Fruit fly (Drosophila melanogaster) whole organism, prepupa: ENCODE results near the gene car.

Experiments used
- CG10631 ChIP-seq: fragments of 200-800 bp; sonication (Bioruptor generic); optimal IDR thresholded peaks from 2 replicates; lab custom pipeline; 2016; ENCODE audit warnings: missing biosample characterization, missing genetic modification characterization
- CG11762 ChIP-seq: fragments of 200-800 bp; sonication (Bioruptor generic); optimal IDR thresholded peaks from 3 replicates; lab custom pipeline; 2016; ENCODE audit warnings: missing biosample characterization, missing genetic modification characterization; ENCODE audit not compliant: insufficient read depth
- CG11902 ChIP-seq: fragments of 200-800 bp; sonication (Bioruptor generic); optimal IDR thresholded peaks from 3 replicates; lab custom pipeline; 2016; ENCODE audit warnings: missing biosample characterization, missing genetic modification characterization
- CG1621 ChIP-seq: fragments of 200-800 bp; sonication (Bioruptor generic); optimal IDR thresholded peaks from 3 replicates; lab custom pipeline; 2018; ENCODE audit warnings: missing biosample characterization, mild to moderate bottlenecking, missing genetic modification characterization
- CG16779 ChIP-seq: fragments of 200-800 bp; sonication (Bioruptor generic); optimal IDR thresholded peaks from 3 replicates; lab custom pipeline; 2017; ENCODE audit warnings: missing biosample characterization, mild to moderate bottlenecking, missing genetic modification characterization
- CG32006 ChIP-seq: fragments of 200-800 bp; sonication (Bioruptor generic); optimal IDR thresholded peaks from 3 replicates; lab custom pipeline; 2017; ENCODE audit warnings: missing biosample characterization, mild to moderate bottlenecking, missing genetic modification characterization
- CG34406 ChIP-seq: fragments of 200-800 bp; sonication (Bioruptor generic); optimal IDR thresholded peaks from 3 replicates; lab custom pipeline; 2016; ENCODE audit warnings: missing biosample characterization, missing genetic modification characterization
- CG3919 ChIP-seq: fragments of 200-800 bp; sonication (Bioruptor generic); optimal IDR thresholded peaks from 3 replicates; lab custom pipeline; 2016; ENCODE audit warnings: missing biosample characterization, missing genetic modification characterization
- CG4318 ChIP-seq: fragments of 200-800 bp; sonication (Bioruptor generic); optimal IDR thresholded peaks from 3 replicates; lab custom pipeline; 2017; ENCODE audit warnings: missing biosample characterization, mild to moderate bottlenecking, missing genetic modification characterization
- CG6792 ChIP-seq: fragments of 200-800 bp; sonication (Bioruptor generic); optimal IDR thresholded peaks from 3 replicates; lab custom pipeline; 2016; ENCODE audit warnings: missing biosample characterization, missing genetic modification characterization
- CG6808 ChIP-seq: fragments of 200-800 bp; sonication (Bioruptor generic); optimal IDR thresholded peaks from 3 replicates; lab custom pipeline; 2017; ENCODE audit warnings: missing biosample characterization, missing genetic modification characterization, mild to moderate bottlenecking, moderate library complexity, missing genetic modification reagents
- CG7368 ChIP-seq: fragments of 200-800 bp; sonication (Bioruptor generic); optimal IDR thresholded peaks from 3 replicates; lab custom pipeline; 2016; ENCODE audit warnings: missing biosample characterization, missing genetic modification characterization
- CG8119 ChIP-seq: fragments of 200-800 bp; sonication (Bioruptor generic); IDR thresholded peaks from 3 replicates; pipeline ENCODE4 v1.3.6; 2022; ENCODE audit warnings: missing biosample characterization, missing genetic modification characterization
- CG8319 ChIP-seq: fragments of 200-800 bp; sonication (Bioruptor generic); optimal IDR thresholded peaks from 3 replicates; lab custom pipeline; 2016; ENCODE audit warnings: missing biosample characterization, missing genetic modification characterization
- CG8632 ChIP-seq: fragments of 200-800 bp; sonication (Bioruptor generic); optimal IDR thresholded peaks from 3 replicates; lab custom pipeline; 2016; ENCODE audit warnings: missing biosample characterization, missing genetic modification characterization
- CG9139 ChIP-seq: fragments of 200-800 bp; sonication (Bioruptor generic); optimal IDR thresholded peaks from 3 replicates; lab custom pipeline; 2017; ENCODE audit warnings: missing biosample characterization, mild to moderate bottlenecking, missing genetic modification characterization
- Eip75B ChIP-seq: fragments of 200-800 bp; sonication (Bioruptor generic); optimal IDR thresholded peaks from 3 replicates; lab custom pipeline; 2016; ENCODE audit warnings: missing biosample characterization, missing genetic modification characterization
- Eip78C ChIP-seq: fragments of 200-800 bp; sonication (Bioruptor generic); peaks from one replicate; lab custom pipeline; 2016; ENCODE audit warnings: missing biosample characterization, missing genetic modification characterization
- Eip93F ChIP-seq: fragments of 200-800 bp; sonication (Bioruptor generic); optimal IDR thresholded peaks from 2 replicates; lab custom pipeline; 2016; ENCODE audit warnings: missing biosample characterization, mild to moderate bottlenecking, missing genetic modification characterization
- Ets21C ChIP-seq: fragments of 200-800 bp; sonication (Bioruptor generic); optimal IDR thresholded peaks from 3 replicates; lab custom pipeline; 2016; ENCODE audit warnings: missing biosample characterization, missing genetic modification characterization
- Gug ChIP-seq: fragments of 200-800 bp; sonication (Bioruptor generic); IDR thresholded peaks from 2 replicates; pipeline ENCODE4 v1.3.6; 2022; ENCODE audit warnings: missing biosample characterization, missing genetic modification characterization
- Hr39 ChIP-seq: fragments of 200-800 bp; sonication (Bioruptor generic); optimal IDR thresholded peaks from 2 replicates; lab custom pipeline; 2016; ENCODE audit warnings: missing biosample characterization, missing genetic modification characterization
- Hr4 ChIP-seq: fragments of 200-800 bp; sonication (Bioruptor generic); optimal IDR thresholded peaks from 3 replicates; lab custom pipeline; 2016; ENCODE audit warnings: missing biosample characterization, missing genetic modification characterization
- Sox102F ChIP-seq: fragments of 200-800 bp; sonication (Bioruptor generic); optimal IDR thresholded peaks from 2 replicates; lab custom pipeline; 2016; ENCODE audit warnings: missing biosample characterization, mild to moderate bottlenecking, missing genetic modification characterization
- Sox14 ChIP-seq: fragments of 200-800 bp; sonication (Bioruptor generic); optimal IDR thresholded peaks from 3 replicates; lab custom pipeline; 2016; ENCODE audit warnings: missing biosample characterization, missing genetic modification characterization
- Sox15 ChIP-seq: fragments of 200-800 bp; sonication (Bioruptor generic); optimal IDR thresholded peaks from 3 replicates; lab custom pipeline; 2016; ENCODE audit warnings: missing biosample characterization, missing genetic modification characterization
- achi ChIP-seq: fragments of 200-800 bp; sonication (Bioruptor generic); optimal IDR thresholded peaks from 3 replicates; lab custom pipeline; 2016; ENCODE audit warnings: missing biosample characterization, missing genetic modification characterization
- cyc ChIP-seq: fragments of 200-800 bp; sonication (Bioruptor generic); optimal IDR thresholded peaks from 3 replicates; lab custom pipeline; 2016; ENCODE audit warnings: missing biosample characterization, missing genetic modification characterization
- eg ChIP-seq: fragments of 200-800 bp; sonication (Bioruptor generic); IDR thresholded peaks from 3 replicates; pipeline ENCODE4 v1.3.6; 2022; ENCODE audit warnings: missing biosample characterization, missing genetic modification characterization
- esn ChIP-seq: fragments of 200-800 bp; sonication (Bioruptor generic); optimal IDR thresholded peaks from 2 replicates; lab custom pipeline; 2016; ENCODE audit warnings: missing biosample characterization, mild to moderate bottlenecking, missing genetic modification characterization, moderate library complexity
- fd59A ChIP-seq: fragments of 200-800 bp; sonication (Bioruptor generic); optimal IDR thresholded peaks from 2 replicates; lab custom pipeline; 2017; ENCODE audit warnings: missing biosample characterization, mild to moderate bottlenecking, missing genetic modification characterization, missing genetic modification reagents
- fd85E ChIP-seq: fragments of 200-800 bp; sonication (Bioruptor generic); optimal IDR thresholded peaks from 3 replicates; lab custom pipeline; 2016; ENCODE audit warnings: missing biosample characterization, missing genetic modification characterization
- net ChIP-seq: fragments of 200-800 bp; sonication (Bioruptor generic); optimal IDR thresholded peaks from 3 replicates; lab custom pipeline; 2016; ENCODE audit warnings: missing biosample characterization, missing genetic modification characterization
- salr ChIP-seq, 2 experiments: fragments of 200-800 bp; sonication (Bioruptor generic); optimal IDR thresholded peaks; 3 replicates each; lab custom pipeline; 2016 to 2018; ENCODE audit warnings: missing biosample characterization in 2 of 2, missing genetic modification characterization in 2 of 2, mild to moderate bottlenecking in 1 of 2
- ss ChIP-seq, 2 experiments: fragments of 200-800 bp; sonication (Bioruptor generic); optimal IDR thresholded peaks; 2 replicates in 1 of 2; 3 replicates in 1 of 2; lab custom pipeline; 2017 to 2018; ENCODE audit warnings: mild to moderate bottlenecking in 2 of 2, missing biosample characterization in 2 of 2, missing genetic modification characterization in 2 of 2, moderate library complexity in 1 of 2
- topi ChIP-seq: fragments of 200-800 bp; sonication (Bioruptor generic); optimal IDR thresholded peaks from 3 replicates; lab custom pipeline; 2016; ENCODE audit warnings: missing biosample characterization, missing genetic modification characterization
- vri ChIP-seq: fragments of 200-800 bp; sonication (Bioruptor generic); optimal IDR thresholded peaks from 3 replicates; lab custom pipeline; 2016; ENCODE audit warnings: missing biosample characterization, mild to moderate bottlenecking, missing genetic modification characterization

Gene car

dm6 chrX:19549570-19549969, 16.2 kb upstream of the car start:
- TF ChIP-seq Sox15 (GFP tag; lab: Kevin White, UChicago) (no peak), fd85E (no peak), CG4318 (GFP tag; lab: Kevin White, UChicago) (no peak), Eip75B (GFP tag; lab: Kevin White, UChicago) (no peak), vri (no peak), CG7368 (no peak), CG1621 (no peak), CG8632 (no peak), Sox102F (no peak), CG3919 (no peak), CG8319 (GFP tag; lab: Kevin White, UChicago) (no peak), Gug (GFP tag; lab: Robert Waterston, UW) (no peak), Hr4 (GFP tag; lab: Kevin White, UChicago) (no peak), CG10631 (no peak), CG9139 (GFP tag; lab: Kevin White, UChicago) (no peak), topi (no peak), achi (GFP tag; lab: Kevin White, UChicago) (no peak), Eip93F (GFP tag; lab: Kevin White, UChicago) (no peak), net (GFP tag; lab: Kevin White, UChicago) (no peak)

- TF ChIP-seq CG6808 (GFP tag; lab: Kevin White, UChicago), result no peak
- no peak for TF ChIP-seq Ets21C
- no peak for TF ChIP-seq Sox14 (GFP tag; lab: Kevin White, UChicago)
- TF ChIP-seq cyc (GFP tag; lab: Kevin White, UChicago), result no peak
- TF ChIP-seq Sox102F, result no peak
- no peak for TF ChIP-seq CG6792 (GFP tag; lab: Kevin White, UChicago)
- no peak for TF ChIP-seq eg (GFP tag; lab: Robert Waterston, UW)
- TF ChIP-seq CG8119 (GFP tag; lab: Robert Waterston, UW), result no peak
- no peak for TF ChIP-seq CG16779 (tag; lab: Kevin White, UChicago)
- TF ChIP-seq CG11762 (GFP tag; lab: Kevin White, UChicago), result no peak
- TF ChIP-seq CG7368, result no peak
These were observed 7.9 kb downstream of the car start for dm6 chrX:19573687-19574086.

dm6 chrX:19577940-19578632, 12.3 kb downstream of the car start:
- TF ChIP-seq Ets21C, result no peak
- TF ChIP-seq CG3919, result no peak
- peak; percentile 14 for TF ChIP-seq cyc (GFP tag; lab: Kevin White, UChicago)
- TF ChIP-seq salr (GFP tag; optimal IDR thresholded peaks at IDR 0.05; lab: Kevin White, UChicago), result no peak
- TF ChIP-seq fd59A (GFP tag; lab: Kevin White, UChicago), result no peak
- TF ChIP-seq esn (GFP tag; lab: Kevin White, UChicago), result peak; percentile 10
- no peak for TF ChIP-seq CG11902 (GFP tag; lab: Kevin White, UChicago)
- TF ChIP-seq Hr4 (GFP tag; lab: Kevin White, UChicago), result no peak
- no peak for TF ChIP-seq topi
- TF ChIP-seq fd85E, result no peak

DNA sequence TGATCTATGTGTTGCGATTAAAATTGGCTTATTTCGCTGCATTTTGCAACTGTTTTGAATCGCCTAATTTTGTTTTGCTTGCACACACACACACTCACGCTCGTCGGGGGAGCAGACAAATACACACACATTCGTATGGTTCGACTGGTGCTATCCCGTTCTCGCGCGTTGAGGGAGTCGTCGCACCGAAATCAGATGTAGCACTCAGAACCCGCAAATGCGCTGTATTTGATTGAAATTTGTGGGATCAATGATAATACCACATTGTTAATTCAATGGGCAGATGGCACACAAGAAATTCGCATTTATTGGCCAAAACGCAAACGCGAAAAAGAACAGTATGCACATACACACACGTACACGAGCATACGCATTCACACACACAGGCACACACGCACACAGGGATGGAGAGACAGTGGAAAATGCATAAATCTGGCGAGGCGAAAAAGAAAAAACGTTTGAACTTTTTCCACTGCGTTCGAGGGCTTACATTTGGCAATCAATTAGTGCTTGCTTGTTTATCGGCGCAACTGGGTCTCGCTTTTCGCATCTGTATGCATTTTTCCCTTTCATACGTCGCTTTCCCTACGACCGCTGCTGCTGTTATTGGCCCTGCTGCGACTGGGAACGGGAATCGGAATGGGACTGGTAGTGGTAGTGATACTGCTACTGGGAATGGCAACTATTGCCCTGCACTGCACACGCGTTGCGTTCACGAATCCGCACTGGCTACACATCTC, 13.3 kb downstream of the car start:
- TF ChIP-seq Hr39 (GFP tag; lab: Kevin White, UChicago), result no peak
- peak; percentile 77 for TF ChIP-seq Eip78C (GFP tag; lab: Kevin White, UChicago)
- TF ChIP-seq CG32006 (GFP tag; lab: Kevin White, UChicago), result no peak
- TF ChIP-seq ss (GFP tag; optimal IDR thresholded peaks at IDR 0.05; lab: Kevin White, UChicago), result peak in 1 of 2 experiments; percentile 29
- TF ChIP-seq CG34406 (GFP tag; lab: Kevin White, UChicago), result no peak
